Fruit fly (Drosophila melanogaster) whole organism, larva: Measurements from ENCODE around the gene Dhc98D.

Experiments
- noc ChIP-seq: fragments of 200-800 bp; sonication (Bioruptor generic); optimal IDR thresholded peaks from 3 replicates; lab custom pipeline; 2019; ENCODE audit warnings: missing biosample characterization, mild to moderate bottlenecking, missing genetic modification characterization, moderate library complexity

Dhc98D gene

DNA sequence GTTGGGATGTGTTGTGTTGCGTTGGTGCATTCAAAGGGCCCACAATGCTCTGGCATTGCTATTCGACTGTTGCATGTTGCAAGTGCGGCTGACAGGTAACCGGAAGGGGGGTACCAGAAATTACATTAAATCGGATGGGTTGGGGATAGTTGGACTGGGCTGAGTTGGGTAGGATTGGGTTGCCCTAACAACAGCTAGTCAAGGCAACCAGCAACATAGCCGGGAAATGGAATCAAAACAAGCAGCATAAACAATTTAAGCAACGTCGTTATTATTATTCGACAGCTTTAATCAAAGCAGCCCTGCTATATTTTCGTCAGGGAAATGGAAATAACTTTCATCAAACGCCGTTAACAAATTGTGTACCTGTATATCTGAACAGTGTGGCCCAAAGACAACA is at the start of gene Dhc98D:
TSS of gene Dhc98D (plus strand) at position 301 of the 400 bp plus-strand sequence.
- TF ChIP-seq noc, result no peak

DNA sequence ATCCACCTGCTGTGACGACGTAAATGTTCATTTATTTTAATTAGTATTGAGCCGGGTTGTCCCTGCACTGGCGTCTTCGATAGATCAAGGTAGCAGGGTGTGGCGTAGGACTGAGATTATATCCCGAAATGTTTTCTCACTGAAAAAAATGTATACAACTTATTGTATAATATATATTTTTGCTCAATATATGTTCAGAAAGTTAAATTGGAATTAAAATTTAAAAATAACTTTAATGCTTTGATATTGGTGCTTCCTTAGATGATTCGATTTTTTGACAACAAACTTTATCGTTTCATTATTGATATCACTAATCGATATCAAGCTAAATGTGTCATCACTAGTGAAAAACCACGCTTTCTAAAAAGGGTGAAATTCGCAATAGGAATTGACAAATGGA is 2.5 kb upstream of the Dhc98D start, which contains the start of gene CG1894:
TSS of gene CG1894 (plus strand) at position 301 of the 400 bp plus-strand sequence.
- TF ChIP-seq noc, result no peak

DNA sequence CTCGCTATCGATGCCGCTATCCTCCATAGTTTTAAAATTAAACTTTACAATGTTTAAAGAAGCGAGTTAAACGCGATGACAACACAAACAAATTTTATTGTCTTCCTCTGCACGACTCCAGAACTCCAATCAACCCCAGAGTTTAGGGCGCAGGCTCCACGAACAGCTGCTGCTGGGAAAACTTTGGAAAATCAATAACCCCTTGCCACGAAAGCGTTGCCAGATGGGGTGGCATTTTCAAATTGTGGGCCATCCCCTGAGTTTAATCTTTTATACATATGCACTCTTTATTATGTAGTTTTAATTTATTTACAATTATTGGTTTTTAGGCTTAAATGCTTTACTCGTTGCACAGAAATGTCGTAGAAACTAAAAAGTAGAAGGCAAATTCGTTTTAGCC is 33.6 kb downstream of the Dhc98D start, which contains the start of gene CG31051:
TSS of gene CG31051 (minus strand) at position 115 of the 400 bp plus-strand sequence.
- TF ChIP-seq noc, result no peak

DNA sequence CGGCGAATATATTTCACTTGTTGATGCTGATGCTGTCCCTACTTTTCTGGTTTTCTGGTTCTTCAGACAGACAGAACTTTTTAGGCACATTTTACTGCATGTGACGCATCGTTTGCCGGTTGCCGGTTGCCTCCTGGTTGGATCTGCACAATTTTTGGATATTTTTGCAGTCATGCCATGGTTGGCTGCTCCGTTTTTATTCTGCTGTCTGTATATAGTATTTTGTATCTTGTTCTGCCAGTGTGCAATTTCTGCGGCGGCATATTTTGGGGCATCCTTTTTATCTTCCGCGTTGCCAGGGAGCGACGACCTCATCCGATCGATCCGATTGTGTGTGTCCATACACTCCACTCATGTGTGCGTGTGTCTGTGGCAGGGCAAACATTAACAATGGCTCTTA is 50.0 kb downstream of the Dhc98D start:
- TF ChIP-seq noc, result no peak

DNA sequence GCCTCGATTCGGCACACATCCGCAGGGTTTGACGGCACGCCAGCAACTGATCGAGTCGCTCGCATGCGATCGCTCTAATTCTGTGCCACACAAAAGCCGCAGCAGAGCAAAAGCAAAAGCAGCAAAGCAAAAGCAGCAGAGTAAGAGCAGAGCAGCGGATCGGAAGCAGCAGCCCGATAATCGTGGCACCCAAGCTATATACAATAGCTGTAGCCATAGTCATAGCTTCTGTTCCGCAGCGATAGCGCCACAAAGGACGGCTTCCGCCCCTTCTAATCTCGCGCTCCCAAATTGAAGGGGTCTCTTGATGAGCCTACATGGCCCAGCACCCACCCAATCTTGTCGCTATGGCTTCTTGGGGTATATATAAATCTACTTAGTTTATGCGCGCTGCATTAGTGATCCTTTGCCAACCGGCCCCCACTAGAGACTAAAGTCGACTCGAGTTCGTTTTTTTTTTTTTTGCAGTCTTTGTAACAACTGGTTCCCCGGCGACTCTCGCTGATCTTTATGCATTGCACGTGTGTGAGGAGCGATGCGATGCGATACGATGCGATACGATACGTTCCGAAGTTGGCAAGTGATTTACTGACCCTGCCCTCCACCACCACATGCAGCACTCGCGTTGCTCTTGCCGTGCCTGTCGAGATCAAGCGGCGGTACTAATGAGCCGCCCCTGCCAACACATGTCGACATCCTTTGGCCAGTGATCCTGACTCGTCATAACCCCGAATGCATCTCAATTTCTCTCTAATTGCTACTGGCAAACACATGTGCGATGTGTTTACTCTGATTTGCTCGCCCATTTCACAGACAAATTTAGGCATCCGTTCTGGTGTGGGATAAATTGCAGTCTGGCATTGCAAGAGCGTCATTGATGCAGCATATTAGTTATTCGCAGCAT is 53.8 kb downstream of the Dhc98D start, which contains the start of gene Ppn:
TSS of gene Ppn (minus strand) at position 51 of the 904 bp plus-strand sequence.
- no peak for TF ChIP-seq noc

DNA sequence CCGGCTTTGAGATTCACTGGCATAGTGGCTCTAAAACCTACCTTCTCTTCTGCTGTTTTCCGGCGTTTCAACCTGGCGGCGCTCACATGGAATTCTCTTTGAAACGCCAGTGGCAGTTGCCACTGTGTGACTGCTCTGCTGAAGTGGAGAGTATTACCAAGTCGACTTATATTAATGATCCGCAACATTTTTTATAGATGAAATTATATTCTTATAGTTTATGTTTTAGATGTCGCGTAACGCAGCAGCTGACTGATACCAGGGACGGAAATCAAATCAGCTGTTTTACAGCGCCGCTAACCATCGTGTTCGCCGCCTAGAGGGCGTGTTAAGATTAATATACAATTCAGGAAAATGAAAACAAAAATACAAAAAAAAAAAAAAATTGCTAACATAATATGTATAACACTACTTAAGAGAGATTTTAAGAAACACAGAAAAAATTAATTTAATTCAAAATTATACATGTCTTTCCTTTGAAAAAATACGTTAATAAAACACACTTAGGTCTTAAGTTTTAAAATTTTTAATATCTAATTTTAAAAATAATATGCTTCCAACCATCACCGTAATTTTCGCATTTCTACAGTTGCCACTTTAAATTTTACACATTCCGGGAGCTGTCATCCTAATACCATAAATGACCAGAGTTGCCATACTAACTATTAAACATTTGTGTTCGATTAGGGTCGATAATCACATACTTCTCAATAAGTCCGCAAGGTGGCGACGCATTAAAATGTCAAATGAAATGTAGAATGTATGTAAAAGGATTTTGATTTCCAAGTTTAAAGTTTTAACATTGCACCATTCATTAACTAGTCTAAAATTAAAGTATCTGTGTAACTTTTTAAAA is 58.0 kb downstream of the Dhc98D start, which contains the start of gene mIF2:
TSS of gene mIF2 (minus strand) at position 280 of the 856 bp plus-strand sequence.
- no peak for TF ChIP-seq noc

DNA sequence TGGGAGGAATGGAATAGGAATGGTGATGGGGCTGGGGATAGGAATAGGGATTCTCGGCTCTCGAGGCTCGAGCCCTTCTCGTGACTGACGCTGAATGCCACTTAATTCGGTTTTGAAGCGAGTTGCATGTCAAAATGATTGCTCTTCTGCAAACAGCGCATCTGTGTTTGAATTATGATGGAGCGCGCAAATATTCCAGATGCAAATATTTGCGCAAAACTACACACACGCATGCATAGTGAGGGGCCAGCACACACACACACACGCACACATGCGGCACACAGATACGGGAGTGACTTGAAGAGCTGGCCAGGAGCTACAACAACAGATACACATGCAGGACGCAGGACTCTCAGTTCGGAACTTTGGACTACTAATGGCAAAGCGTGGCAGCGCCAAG is 58.9 kb downstream of the Dhc98D start:
- TF ChIP-seq noc, result no peak

DNA sequence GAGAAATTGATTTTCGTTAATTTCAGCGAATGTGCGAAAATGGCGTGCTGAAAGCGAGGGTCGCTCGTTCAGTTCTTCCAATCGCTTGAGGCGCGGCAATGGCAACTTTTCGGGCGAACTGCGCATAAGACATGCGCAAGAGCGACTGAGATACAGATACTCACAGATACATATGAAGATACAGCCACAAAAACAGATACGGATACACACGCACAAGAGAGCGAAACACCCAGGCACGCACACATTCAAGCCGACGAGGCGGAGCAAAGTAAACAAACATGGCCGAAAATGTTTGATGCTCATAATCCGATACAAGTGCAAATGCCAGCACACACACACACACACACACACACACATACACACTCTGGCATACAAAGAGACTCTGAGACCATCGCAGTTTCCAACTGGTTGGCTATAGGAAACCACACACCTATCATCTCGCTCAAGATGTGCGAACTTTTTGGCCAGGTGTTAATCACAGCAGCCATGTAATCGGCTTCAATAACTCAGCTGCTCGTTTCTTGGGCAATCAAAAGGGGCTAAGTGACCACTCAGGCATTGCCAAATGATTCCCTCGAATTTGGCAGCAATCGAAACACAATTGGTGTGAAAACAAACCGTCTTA is 60.5 kb downstream of the Dhc98D start:
- TF ChIP-seq noc, result peak; percentile 26

DNA sequence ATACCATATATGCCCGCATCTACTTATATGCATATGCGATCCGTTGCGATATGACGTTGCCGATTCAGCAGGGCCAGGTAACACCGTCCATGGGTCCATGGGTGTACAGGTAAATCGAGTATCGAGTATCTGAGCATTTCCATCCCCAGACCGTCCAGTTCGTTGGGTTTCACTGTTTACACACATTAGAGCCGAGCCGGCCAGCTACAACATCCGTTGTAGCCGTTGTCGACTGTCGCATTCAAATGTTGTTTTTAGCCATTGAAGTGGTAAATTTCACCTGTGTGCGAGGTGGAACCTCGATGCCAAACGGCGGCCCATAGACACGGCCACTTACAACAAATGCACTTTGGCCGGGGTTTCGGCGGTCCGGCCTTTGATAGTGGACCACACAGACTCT is 61.7 kb downstream of the Dhc98D start:
- TF ChIP-seq noc, result no peak

DNA sequence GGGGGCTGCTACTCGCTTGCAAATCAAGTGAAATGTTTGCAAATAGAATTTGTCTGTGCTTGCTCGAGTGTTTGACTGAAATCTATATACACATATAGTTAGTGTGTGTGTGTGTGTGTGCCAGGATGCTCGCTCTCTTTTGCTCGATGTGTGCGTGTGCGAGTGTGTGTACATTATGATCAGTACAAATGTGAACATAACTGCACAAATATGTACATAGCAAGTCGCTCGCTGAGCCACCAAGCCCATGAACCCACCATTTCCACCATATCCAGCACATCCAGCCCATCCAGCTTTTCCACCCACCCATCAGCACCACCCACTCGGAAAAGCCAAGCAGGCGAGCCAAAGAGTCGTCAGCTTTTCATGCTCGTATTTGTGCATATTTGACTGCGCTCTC is 65.5 kb downstream of the Dhc98D start:
- TF ChIP-seq noc, result no peak

DNA sequence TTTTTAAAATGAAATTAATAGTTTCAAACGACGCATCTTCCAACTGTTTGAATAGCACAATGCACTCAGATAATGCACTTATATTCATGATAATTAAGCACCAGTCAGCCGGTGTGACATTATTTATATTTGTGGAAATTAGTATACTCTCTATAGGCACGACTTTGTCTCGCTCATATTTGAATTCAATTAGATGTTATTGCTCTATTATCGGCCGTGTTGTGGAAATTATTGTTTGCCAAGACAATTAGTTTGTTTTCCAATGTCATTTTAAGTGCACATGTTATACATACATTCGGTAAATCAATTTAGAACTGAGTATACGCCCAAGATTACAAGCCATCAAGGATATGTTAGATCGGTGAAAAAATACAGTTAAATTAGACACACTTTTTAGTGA is 66.3 kb downstream of the Dhc98D start:
- TF ChIP-seq noc, result no peak

DNA sequence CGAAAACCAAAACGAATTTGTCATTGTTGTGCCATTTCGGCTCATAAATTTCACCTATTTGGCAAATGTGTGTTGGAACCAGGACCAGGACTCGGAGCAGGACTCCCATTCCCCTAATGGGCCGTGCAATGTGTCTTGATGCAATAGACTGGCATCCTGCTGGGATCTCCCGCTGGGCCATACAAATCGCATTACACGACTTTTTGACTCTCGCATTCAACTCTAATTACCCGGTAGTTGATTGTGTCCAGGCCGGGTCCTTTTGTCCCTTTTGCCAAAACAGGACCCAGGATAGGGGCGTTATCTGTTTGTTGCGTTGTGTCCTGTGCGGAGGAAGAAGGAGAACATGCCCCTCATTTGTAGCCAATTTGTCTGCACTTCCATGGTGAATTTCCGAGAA is 68.6 kb downstream of the Dhc98D start:
- no peak for TF ChIP-seq noc

DNA sequence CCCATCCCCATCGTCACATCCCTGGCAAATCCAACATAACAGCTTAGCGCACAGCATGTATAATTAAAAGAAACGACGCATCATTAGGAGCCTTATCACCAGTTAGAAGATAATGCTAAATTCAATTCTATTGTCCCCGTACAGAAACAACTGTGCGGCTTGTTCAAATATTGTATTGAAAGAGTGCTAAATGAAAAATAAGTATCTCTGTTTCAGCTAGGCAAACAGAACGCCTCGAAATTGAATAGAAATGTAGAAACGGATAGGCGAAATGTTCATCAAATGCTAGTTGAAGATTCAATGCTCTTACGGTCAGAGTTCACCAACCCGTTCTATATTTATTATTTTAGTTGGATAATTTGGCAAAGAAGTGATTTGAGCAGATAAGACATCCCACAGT is 69.0 kb downstream of the Dhc98D start:
- no peak for TF ChIP-seq noc

DNA sequence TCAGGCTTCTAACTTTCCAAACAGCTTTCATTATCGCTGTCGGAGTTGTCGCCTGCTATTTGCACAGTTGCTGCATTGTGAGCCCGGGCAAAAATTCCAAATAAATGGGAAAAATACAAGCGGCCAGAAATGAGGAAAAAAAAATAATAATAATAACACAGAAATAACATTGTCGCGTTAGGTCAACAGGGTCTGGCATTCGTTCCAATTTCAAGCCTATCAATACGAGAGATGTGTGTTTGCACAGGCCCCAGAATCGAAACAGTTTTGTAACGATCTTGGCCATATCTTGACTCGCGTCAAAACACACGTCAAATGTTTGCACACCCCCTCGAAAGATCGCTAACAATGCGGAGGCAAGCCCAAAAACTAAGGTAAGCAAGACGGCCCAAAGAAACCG is 69.6 kb downstream of the Dhc98D start:
- peak; percentile 15 for TF ChIP-seq noc

DNA sequence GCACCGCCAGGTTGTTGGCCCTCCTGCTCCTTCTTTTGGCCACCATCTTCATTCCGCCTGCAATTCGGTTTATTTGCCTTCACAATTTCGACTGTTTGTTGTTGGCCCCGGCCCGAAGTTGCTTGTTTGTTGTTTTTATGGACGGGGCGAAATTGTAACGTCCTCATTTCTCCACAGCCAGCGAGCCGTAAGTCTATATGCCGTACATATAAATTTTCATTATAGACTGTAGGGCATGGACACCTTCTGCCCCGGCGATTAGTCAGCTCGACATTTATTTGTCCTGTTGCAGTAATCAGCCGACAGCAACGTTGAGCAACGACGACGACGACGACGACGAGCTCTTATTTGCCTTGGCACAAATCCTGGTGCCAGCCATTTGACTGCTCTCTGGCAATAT is 72.0 kb downstream of the Dhc98D start:
- TF ChIP-seq noc, result no peak

DNA sequence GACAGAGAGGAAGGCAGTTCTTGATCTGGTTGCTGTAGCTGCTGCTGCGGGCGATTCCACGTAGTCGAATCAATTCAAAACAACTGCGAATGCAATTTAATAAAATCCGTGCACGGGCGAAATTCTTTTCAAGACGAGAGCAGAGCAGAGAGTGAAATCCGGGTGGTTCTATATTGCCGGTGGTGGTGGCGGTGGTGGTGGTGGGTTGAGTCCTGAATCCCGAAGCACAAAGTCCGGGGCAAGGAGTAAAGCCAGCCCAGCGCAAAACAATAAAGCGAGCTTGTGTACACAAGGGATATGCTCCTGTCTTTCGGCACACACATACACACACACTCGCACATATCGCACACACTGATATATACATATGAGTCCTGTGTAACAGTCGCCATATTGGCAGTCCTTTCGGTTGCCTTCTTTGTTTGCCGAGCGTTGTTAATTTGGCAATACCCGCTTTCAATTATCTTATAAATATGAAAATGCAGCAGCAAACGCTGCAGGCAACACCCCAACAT is 74.6 kb downstream of the Dhc98D start:
- TF ChIP-seq noc, result no peak
